Worm (Caenorhabditis elegans) whole organism, L3 larva: ENCODE results near the gene F14H3.14.

Experiments
- R02D3.7 ChIP-seq: fragments of 150-350 bp; optimal IDR thresholded peaks from 2 replicates; lab custom pipeline; 2014; ENCODE audit warnings: missing biosample characterization, missing genetic modification characterization
- ZK546.5 ChIP-seq: sonication (generic microtip); optimal IDR thresholded peaks from 2 replicates; lab custom pipeline; 2017; ENCODE audit warnings: missing biosample characterization, missing genetic modification characterization
- aly-2 ChIP-seq: fragments of 150-350 bp; optimal IDR thresholded peaks from 2 replicates; lab custom pipeline; 2014; ENCODE audit warnings: missing biosample characterization, missing genetic modification characterization
- ama-1 ChIP-seq: fragments of 150-350 bp; optimal IDR thresholded peaks from 2 replicates; lab custom pipeline; 2018
- ceh-28 ChIP-seq: fragments of 150-350 bp; optimal IDR thresholded peaks from 2 replicates; lab custom pipeline; 2014; ENCODE audit warnings: missing biosample characterization, missing genetic modification reagents, missing genetic modification characterization
- ceh-9 ChIP-seq: sonication (generic microtip); optimal IDR thresholded peaks from 2 replicates; lab custom pipeline; 2018; ENCODE audit warnings: missing biosample characterization, missing genetic modification characterization
- egl-5 ChIP-seq: fragments of 150-350 bp; optimal IDR thresholded peaks from 2 replicates; lab custom pipeline; 2017; ENCODE audit warnings: missing biosample characterization, missing genetic modification reagents, missing genetic modification characterization, inconsistent platforms
- elt-1 ChIP-seq: fragments of 150-350 bp; optimal IDR thresholded peaks from 2 replicates; lab custom pipeline; 2014; ENCODE audit warnings: missing biosample characterization, missing genetic modification characterization
- elt-2 ChIP-seq: sonication (generic microtip); optimal IDR thresholded peaks from 2 replicates; lab custom pipeline; 2016; ENCODE audit warnings: missing genetic modification reagents, mild to moderate bottlenecking, missing genetic modification characterization, missing compliant biosample characterization
- elt-3 ChIP-seq, 3 experiments: fragments of 150-350 bp in 1 of 3; sonication (generic microtip) in 2 of 3; optimal IDR thresholded peaks; 2 replicates in 2 of 3; 4 replicates in 1 of 3; lab custom pipeline; 2014 to 2017; ENCODE audit warnings: missing biosample characterization in 3 of 3, missing genetic modification characterization in 3 of 3
- fkh-10 ChIP-seq: sonication (generic microtip); optimal IDR thresholded peaks from 2 replicates; lab custom pipeline; 2017; ENCODE audit warnings: missing biosample characterization, missing genetic modification reagents, missing genetic modification characterization
- fos-1 ChIP-seq: fragments of 150-350 bp; optimal IDR thresholded peaks from 2 replicates; lab custom pipeline; 2014; ENCODE audit warnings: missing biosample characterization, missing genetic modification characterization
- jun-1 ChIP-seq: fragments of 150-350 bp; optimal IDR thresholded peaks from 2 replicates; lab custom pipeline; 2014; ENCODE audit warnings: missing biosample characterization, missing genetic modification reagents, missing genetic modification characterization
- lin-15B ChIP-seq: fragments of 150-350 bp; optimal IDR thresholded peaks from 2 replicates; lab custom pipeline; 2014; ENCODE audit warnings: missing biosample characterization, missing genetic modification characterization
- lin-39 ChIP-seq: fragments of 150-350 bp; optimal IDR thresholded peaks from 2 replicates; lab custom pipeline; 2018; ENCODE audit warnings: missing biosample characterization, missing genetic modification reagents, missing genetic modification characterization
- mml-1 ChIP-seq: fragments of 150-350 bp; sonication (generic microtip); optimal IDR thresholded peaks from 3 replicates; lab custom pipeline; 2014; ENCODE audit warnings: missing biosample characterization, missing genetic modification characterization
- nhr-12 ChIP-seq: fragments of 150-350 bp; optimal IDR thresholded peaks from 2 replicates; lab custom pipeline; 2014; ENCODE audit warnings: missing biosample characterization, missing genetic modification characterization
- nhr-23 ChIP-seq: fragments of 150-350 bp; optimal IDR thresholded peaks from 2 replicates; lab custom pipeline; 2014; ENCODE audit warnings: missing biosample characterization, missing genetic modification reagents, missing genetic modification characterization
- nhr-237 ChIP-seq: fragments of 150-350 bp; optimal IDR thresholded peaks from 2 replicates; lab custom pipeline; 2014; ENCODE audit warnings: missing biosample characterization, missing genetic modification characterization
- nhr-25 ChIP-seq: sonication (generic microtip); optimal IDR thresholded peaks from 2 replicates; lab custom pipeline; 2017; ENCODE audit warnings: missing biosample characterization, missing genetic modification characterization
- nhr-28 ChIP-seq: fragments of 150-350 bp; optimal IDR thresholded peaks from 2 replicates; lab custom pipeline; 2014; ENCODE audit warnings: missing biosample characterization, missing genetic modification characterization
- nhr-67 ChIP-seq: fragments of 150-350 bp; optimal IDR thresholded peaks from 2 replicates; lab custom pipeline; 2014; ENCODE audit warnings: missing biosample characterization, missing genetic modification characterization
- nhr-76 ChIP-seq: fragments of 150-350 bp; sonication (generic microtip); optimal IDR thresholded peaks from 5 replicates; lab custom pipeline; 2014; ENCODE audit warnings: missing biosample characterization, missing genetic modification characterization
- nhr-77 ChIP-seq: fragments of 150-350 bp; optimal IDR thresholded peaks from 2 replicates; lab custom pipeline; 2014; ENCODE audit warnings: missing biosample characterization, missing genetic modification characterization
- pha-4 ChIP-seq: fragments of 150-350 bp; optimal IDR thresholded peaks from 2 replicates; lab custom pipeline; 2014; ENCODE audit warnings: missing biosample characterization, missing genetic modification reagents, missing genetic modification characterization
- pqm-1 ChIP-seq: fragments of 150-350 bp; optimal IDR thresholded peaks from 2 replicates; lab custom pipeline; 2017; ENCODE audit warnings: missing biosample characterization, missing genetic modification characterization, inconsistent platforms
- sea-2 ChIP-seq: fragments of 150-350 bp; sonication (generic microtip); optimal IDR thresholded peaks from 4 replicates; lab custom pipeline; 2014; ENCODE audit warnings: missing biosample characterization, missing genetic modification reagents, missing genetic modification characterization
- skn-1 ChIP-seq: fragments of 150-350 bp; optimal IDR thresholded peaks from 2 replicates; lab custom pipeline; 2014; ENCODE audit warnings: missing biosample characterization, missing genetic modification characterization
- snpc-4 ChIP-seq: fragments of 150-350 bp; optimal IDR thresholded peaks from 2 replicates; lab custom pipeline; 2014; ENCODE audit warnings: missing biosample characterization, missing genetic modification characterization
- tbx-2 ChIP-seq: sonication (generic microtip); optimal IDR thresholded peaks from 2 replicates; lab custom pipeline; 2016; ENCODE audit warnings: mild to moderate bottlenecking, missing genetic modification characterization, missing compliant biosample characterization
- ztf-11 ChIP-seq: fragments of 150-350 bp; optimal IDR thresholded peaks from 2 replicates; lab custom pipeline; 2014; ENCODE audit warnings: missing biosample characterization, missing genetic modification characterization
- ztf-4 ChIP-seq: fragments of 150-350 bp; optimal IDR thresholded peaks from 2 replicates; lab custom pipeline; 2014; ENCODE audit warnings: missing biosample characterization, missing genetic modification characterization

F14H3.14 gene

ce11 chrV:16041925-16042742, 20.6 kb downstream of the F14H3.14 start, which contains the start of the genes his-2 and his-1:
TSS of gene his-2 (minus strand) at chrV:16042283.
TSS of gene his-1 (plus strand) at chrV:16042520.
- peak; percentile 34 for TF ChIP-seq nhr-25 (tag; lab: Kevin White, UChicago)
- TF ChIP-seq, all 47 proteins: peak for 1; not testable (repeated sequence) for 46

- TF ChIP-seq aly-2 (tag; lab: Kevin White, UChicago) (no peak), ztf-4 (tag; lab: Kevin White, UChicago) (no peak), lin-15B (tag; lab: Kevin White, UChicago) (no peak), lin-39 (tag; lab: Kevin White, UChicago) (no peak)
These were observed 21.3 kb downstream of the F14H3.14 start for ce11 chrV:16041412-16041811.

- TF ChIP-seq pqm-1: peak; percentile 41
- TF ChIP-seq pha-4 (tag; lab: Kevin White, UChicago): peak; percentile 68
- peak; percentile 28 for TF ChIP-seq snpc-4 (tag; lab: Kevin White, UChicago)
- peak; percentile 11 for TF ChIP-seq elt-1
- TF ChIP-seq elt-2 (tag; lab: Kevin White, UChicago): peak; percentile 60
- peak; percentile 30 for TF ChIP-seq nhr-23 (tag; lab: Kevin White, UChicago)
- TF ChIP-seq nhr-25 (tag; lab: Kevin White, UChicago): peak; percentile 93
These were observed 22.4 kb downstream of the F14H3.14 start, which contains the start of the genes his-4 and his-3 for ce11 chrV:16040140-16040827. TSS of gene his-4 (minus strand) at chrV:16040515. TSS of gene his-3 (plus strand) at chrV:16040808.

ce11 chrV:16036166-16036565, 26.5 kb downstream of the F14H3.14 start, which contains the start of gene T10C6.10:
TSS of gene T10C6.10 (plus strand) at chrV:16036413.
- no peak for TF ChIP-seq R02D3.7 (tag; lab: Kevin White, UChicago)

ce11 chrV:16033491-16033890, 29.2 kb downstream of the F14H3.14 start:
- TF ChIP-seq R02D3.7 (tag; lab: Kevin White, UChicago): no peak
- no peak for TF ChIP-seq lin-15B (tag; lab: Kevin White, UChicago)
- no peak for TF ChIP-seq jun-1
- TF ChIP-seq tbx-2 (tag; lab: Kevin White, UChicago): no peak
- no peak for TF ChIP-seq ceh-28
- no peak for TF ChIP-seq skn-1

- no peak for TF ChIP-seq fkh-10
- TF ChIP-seq elt-3 (tag; optimal IDR thresholded peaks at IDR 0.05; lab: Kevin White, UChicago): no peak
- no peak for TF ChIP-seq R02D3.7 (tag; lab: Kevin White, UChicago)
- no peak for TF ChIP-seq ZK546.5 (tag; lab: Kevin White, UChicago)
- TF ChIP-seq elt-2 (tag; lab: Kevin White, UChicago): no peak
- TF ChIP-seq nhr-67 (tag; lab: Kevin White, UChicago): no peak
- no peak for TF ChIP-seq nhr-237 (tag; lab: Kevin White, UChicago)
- TF ChIP-seq ama-1 (lab: Kevin White, UChicago): no peak
- no peak for TF ChIP-seq nhr-12 (tag; lab: Kevin White, UChicago)
- no peak for TF ChIP-seq ztf-4 (tag; lab: Kevin White, UChicago)
- TF ChIP-seq mml-1 (tag; lab: Kevin White, UChicago): no peak
- TF ChIP-seq sea-2: no peak
- TF ChIP-seq nhr-77 (tag; lab: Kevin White, UChicago): no peak
- no peak for TF ChIP-seq lin-15B (tag; lab: Kevin White, UChicago)
- no peak for TF ChIP-seq ceh-9 (tag; lab: Kevin White, UChicago)
- TF ChIP-seq skn-1: no peak
These were observed 29.9 kb downstream of the F14H3.14 start, which contains the start of gene T10C6.16 for ce11 chrV:16032761-16033160. TSS of gene T10C6.16 (minus strand) at chrV:16033005.

- TF ChIP-seq R02D3.7 (tag; lab: Kevin White, UChicago) (no peak), egl-5 (no peak), fos-1 (no peak), aly-2 (tag; lab: Kevin White, UChicago) (no peak), pqm-1 (no peak), ztf-11 (tag; lab: Kevin White, UChicago) (no peak), nhr-28 (tag; lab: Kevin White, UChicago) (no peak), fkh-10 (no peak), nhr-76 (tag; lab: Kevin White, UChicago) (no peak), sea-2 (no peak), elt-2 (tag; lab: Kevin White, UChicago) (no peak)
These were observed 31.1 kb downstream of the F14H3.14 start, which contains the start of gene T10C6.7 for ce11 chrV:16031571-16031970. TSS of gene T10C6.7 (minus strand) at chrV:16031713.
